Worm (Caenorhabditis elegans) whole organism, young adult: Measurements from ENCODE around the gene mrps-34.
A peak's percentile ranks its signal among the peaks of the same experiment; 100 is the strongest.

Experiments
- B0261.1 ChIP-seq: sonication (generic microtip); optimal IDR thresholded peaks from 2 replicates; lab custom pipeline; 2016; ENCODE audit warnings: mild to moderate bottlenecking, missing genetic modification characterization, moderate library complexity, missing compliant biosample characterization
- C06A6.2 ChIP-seq: fragments of 200-800 bp; sonication (Bioruptor generic); conservative IDR thresholded peaks from 2 replicates; pipeline ENCODE4 v1.3.6; 2022; ENCODE audit warnings: missing genetic modification characterization, missing compliant biosample characterization
- C17E4.6 ChIP-seq: fragments of 200-800 bp; sonication (Bioruptor generic); IDR thresholded peaks from 2 replicates; pipeline ENCODE4 v1.3.6; 2022; ENCODE audit warnings: missing genetic modification reagents, missing genetic modification characterization, missing compliant biosample characterization
- F49E8.2 ChIP-seq: sonication (generic microtip); optimal IDR thresholded peaks from 3 replicates; lab custom pipeline; 2017; ENCODE audit warnings: missing genetic modification characterization, mild to moderate bottlenecking, missing compliant biosample characterization, antibody characterized with exemption, moderate library complexity; ENCODE audit not compliant: insufficient read depth
- K11D2.4 ChIP-seq: fragments of 200-800 bp; sonication (Bioruptor generic); IDR thresholded peaks from 2 replicates; pipeline ENCODE4 v1.3.6; 2022; ENCODE audit warnings: missing genetic modification reagents, missing genetic modification characterization, missing compliant biosample characterization
- T07F8.4 ChIP-seq: sonication (generic microtip); optimal IDR thresholded peaks from 2 replicates; lab custom pipeline; 2016; ENCODE audit warnings: mild to moderate bottlenecking, missing genetic modification characterization, moderate library complexity, missing compliant biosample characterization
- Y53F4B.3 ChIP-seq: fragments of 200-800 bp; sonication (Bioruptor generic); IDR thresholded peaks from 2 replicates; pipeline ENCODE4 v1.3.6; 2022; ENCODE audit warnings: missing genetic modification reagents, missing genetic modification characterization, missing compliant biosample characterization
- Y56A3A.18 ChIP-seq: fragments of 200-800 bp; sonication (Bioruptor generic); IDR thresholded peaks from 2 replicates; pipeline ENCODE4 v1.3.6; 2022; ENCODE audit warnings: missing genetic modification reagents, missing genetic modification characterization, missing compliant biosample characterization
- Y79H2A.3 ChIP-seq: fragments of 200-800 bp; sonication (Bioruptor generic); conservative IDR thresholded peaks from 2 replicates; pipeline ENCODE4 v1.3.6; 2022; ENCODE audit warnings: missing genetic modification reagents, missing genetic modification characterization, missing compliant biosample characterization
- Y95B8A.8 ChIP-seq: fragments of 200-800 bp; sonication (Bioruptor generic); IDR thresholded peaks from 2 replicates; pipeline ENCODE4 v1.3.6; 2022; ENCODE audit warnings: missing genetic modification reagents, missing genetic modification characterization, missing compliant biosample characterization
- ZK185.1 ChIP-seq: sonication (generic microtip); optimal IDR thresholded peaks from 2 replicates; lab custom pipeline; 2016; ENCODE audit warnings: mild to moderate bottlenecking, missing genetic modification characterization, missing compliant biosample characterization; ENCODE audit not compliant: poor library complexity, severe bottlenecking
- aptf-3 ChIP-seq: fragments of 200-800 bp; sonication (Bioruptor generic); IDR thresholded peaks from 2 replicates; pipeline ENCODE4 v1.3.6; 2022; ENCODE audit warnings: missing genetic modification characterization, missing compliant biosample characterization
- atf-7 ChIP-seq: sonication (generic microtip); optimal IDR thresholded peaks from 2 replicates; lab custom pipeline; 2017; ENCODE audit warnings: mild to moderate bottlenecking, missing genetic modification characterization, missing compliant biosample characterization
- athp-1 ChIP-seq: sonication (generic microtip); optimal IDR thresholded peaks from 2 replicates; lab custom pipeline; 2017; ENCODE audit warnings: mild to moderate bottlenecking, missing genetic modification characterization, missing compliant biosample characterization
- attf-6 ChIP-seq: fragments of 200-800 bp; sonication (Bioruptor generic); IDR thresholded peaks from 2 replicates; pipeline ENCODE4 v1.3.6; 2022; ENCODE audit warnings: missing genetic modification reagents, missing genetic modification characterization, missing compliant biosample characterization
- bed-1 ChIP-seq: fragments of 200-800 bp; sonication (Bioruptor generic); IDR thresholded peaks from 2 replicates; pipeline ENCODE4 v1.3.6; 2022; ENCODE audit warnings: missing genetic modification reagents, missing genetic modification characterization, missing compliant biosample characterization
- ccch-3 ChIP-seq: fragments of 200-800 bp; sonication (Bioruptor generic); optimal IDR thresholded peaks from 2 replicates; lab custom pipeline; 2018; ENCODE audit warnings: mild to moderate bottlenecking, missing genetic modification characterization, missing compliant biosample characterization
- cebp-1 ChIP-seq, 2 experiments: fragments of 200-800 bp in 1 of 2; sonication (Bioruptor generic) in 1 of 2; sonication (generic microtip) in 1 of 2; IDR thresholded peaks in 1 of 2; optimal IDR thresholded peaks in 1 of 2; 2 replicates each; pipeline versions ENCODE4 v1.3.6 to Lab custom; 2017 to 2022; ENCODE audit warnings: missing compliant biosample characterization in 2 of 2, missing genetic modification characterization in 2 of 2, mild to moderate bottlenecking in 1 of 2, missing genetic modification reagents in 1 of 2, moderate library complexity in 1 of 2
- cebp-2 ChIP-seq: fragments of 200-800 bp; sonication (Bioruptor generic); IDR thresholded peaks from 2 replicates; pipeline ENCODE4 v1.3.6; 2022; ENCODE audit warnings: missing genetic modification characterization, missing compliant biosample characterization
- ceh-27 ChIP-seq: fragments of 200-800 bp; sonication (Bioruptor generic); optimal IDR thresholded peaks from 2 replicates; lab custom pipeline; 2018; ENCODE audit warnings: mild to moderate bottlenecking, missing genetic modification characterization, moderate library complexity, missing compliant biosample characterization
- chd-7 ChIP-seq: sonication (generic microtip); optimal IDR thresholded peaks from 2 replicates; lab custom pipeline; 2016; ENCODE audit warnings: mild to moderate bottlenecking, missing genetic modification characterization, moderate library complexity, missing compliant biosample characterization
- die-1 ChIP-seq: sonication (generic microtip); optimal IDR thresholded peaks from 2 replicates; lab custom pipeline; 2016; ENCODE audit warnings: missing genotype, mild to moderate bottlenecking, missing genetic modification characterization, missing compliant biosample characterization
- dox-1 ChIP-seq: fragments of 200-800 bp; sonication (Bioruptor generic); IDR thresholded peaks from 2 replicates; pipeline ENCODE4 v1.3.6; 2022; ENCODE audit warnings: missing genetic modification reagents, missing genetic modification characterization, missing compliant biosample characterization
- dpl-1 ChIP-seq: fragments of 150-350 bp; optimal IDR thresholded peaks from 2 replicates; lab custom pipeline; 2014; ENCODE audit warnings: missing biosample characterization, missing genetic modification reagents, missing genetic modification characterization
- egl-44 ChIP-seq: fragments of 200-800 bp; sonication (Bioruptor generic); IDR thresholded peaks from 2 replicates; pipeline ENCODE4 v1.3.6; 2022; ENCODE audit warnings: missing genetic modification reagents, missing genetic modification characterization, missing compliant biosample characterization
- egrh-3 ChIP-seq: fragments of 200-800 bp; sonication (Bioruptor generic); IDR thresholded peaks from 2 replicates; pipeline ENCODE4 v1.3.6; 2022; ENCODE audit warnings: missing genetic modification reagents, missing genetic modification characterization, missing compliant biosample characterization
- ets-4 ChIP-seq: fragments of 200-800 bp; sonication (Bioruptor generic); optimal IDR thresholded peaks from 2 replicates; lab custom pipeline; 2018; ENCODE audit warnings: mild to moderate bottlenecking, missing genetic modification characterization, missing compliant biosample characterization
- him-1 ChIP-seq: sonication (generic microtip); optimal IDR thresholded peaks from 2 replicates; lab custom pipeline; 2016; ENCODE audit warnings: missing genotype, missing genetic modification reagents, missing genetic modification characterization, missing compliant biosample characterization
- hmg-1.2 ChIP-seq: fragments of 200-800 bp; sonication (Bioruptor generic); IDR thresholded peaks from 2 replicates; pipeline ENCODE4 v1.3.6; 2022; ENCODE audit warnings: missing genetic modification reagents, missing genetic modification characterization, missing compliant biosample characterization
- hmg-20 ChIP-seq: fragments of 200-800 bp; sonication (Bioruptor generic); IDR thresholded peaks from 2 replicates; pipeline ENCODE4 v1.3.6; 2022; ENCODE audit warnings: missing genetic modification reagents, missing genetic modification characterization, missing compliant biosample characterization
- lin-35 ChIP-seq, 3 experiments: fragments of 150-350 bp in 2 of 3; sonication (generic microtip) in 1 of 3; optimal IDR thresholded peaks; 2 replicates each; lab custom pipeline; 2014 to 2018; ENCODE audit warnings: missing biosample characterization in 3 of 3, missing genetic modification characterization in 3 of 3, missing genetic modification reagents in 3 of 3
- lsy-27 ChIP-seq: sonication (generic microtip); optimal IDR thresholded peaks from 2 replicates; lab custom pipeline; 2017; ENCODE audit warnings: missing genetic modification characterization, mild to moderate bottlenecking, missing compliant biosample characterization, antibody characterized with exemption, missing genotype, borderline replicate concordance; ENCODE audit not compliant: insufficient read depth
- madf-10 ChIP-seq: sonication (generic microtip); optimal IDR thresholded peaks from 2 replicates; lab custom pipeline; 2016; ENCODE audit warnings: mild to moderate bottlenecking, missing genetic modification characterization, missing compliant biosample characterization
- madf-8 ChIP-seq: fragments of 200-800 bp; sonication (Bioruptor generic); conservative IDR thresholded peaks from 2 replicates; pipeline ENCODE4 v1.3.6; 2022; ENCODE audit warnings: missing genetic modification reagents, missing genetic modification characterization, missing compliant biosample characterization
- mes-4 ChIP-seq: sonication (generic microtip); optimal IDR thresholded peaks from 2 replicates; lab custom pipeline; 2016; ENCODE audit warnings: missing genotype, missing genetic modification characterization, missing compliant biosample characterization
- mxl-1 ChIP-seq: sonication (generic microtip); optimal IDR thresholded peaks from 2 replicates; lab custom pipeline; 2016; ENCODE audit warnings: missing genetic modification characterization, missing compliant biosample characterization
- nfya-1 ChIP-seq: sonication (generic microtip); optimal IDR thresholded peaks from 2 replicates; lab custom pipeline; 2017; ENCODE audit warnings: antibody characterized with exemption, missing compliant biosample characterization, missing genetic modification characterization, borderline replicate concordance; ENCODE audit not compliant: insufficient read depth
- nfyb-1 ChIP-seq: fragments of 200-800 bp; sonication (Bioruptor generic); IDR thresholded peaks from 2 replicates; pipeline ENCODE4 v1.3.6; 2022; ENCODE audit warnings: missing genetic modification reagents, missing genetic modification characterization, missing compliant biosample characterization
- nhr-120 ChIP-seq: fragments of 200-800 bp; sonication (Bioruptor generic); IDR thresholded peaks from 2 replicates; pipeline ENCODE4 v1.3.6; 2022; ENCODE audit warnings: missing genetic modification characterization, missing compliant biosample characterization
- nhr-179 ChIP-seq: sonication (generic microtip); optimal IDR thresholded peaks from 2 replicates; lab custom pipeline; 2016; ENCODE audit warnings: mild to moderate bottlenecking, missing genetic modification characterization, missing compliant biosample characterization
- nhr-80 ChIP-seq: sonication (generic microtip); optimal IDR thresholded peaks from 2 replicates; lab custom pipeline; 2016; ENCODE audit warnings: missing genetic modification characterization, missing compliant biosample characterization
- repo-1 ChIP-seq: sonication (generic microtip); optimal IDR thresholded peaks from 2 replicates; lab custom pipeline; 2017; ENCODE audit warnings: mild to moderate bottlenecking, missing genetic modification characterization, missing compliant biosample characterization
- sea-2 ChIP-seq: fragments of 200-800 bp; sonication (Bioruptor generic); IDR thresholded peaks from 2 replicates; pipeline ENCODE4 v1.3.6; 2022; ENCODE audit warnings: missing genetic modification characterization, missing compliant biosample characterization
- snpc-1.1 ChIP-seq: sonication (generic microtip); optimal IDR thresholded peaks from 2 replicates; lab custom pipeline; 2017; ENCODE audit warnings: missing genetic modification characterization, mild to moderate bottlenecking, missing compliant biosample characterization, antibody characterized with exemption, moderate library complexity, missing genotype, missing genetic modification reagents; ENCODE audit not compliant: insufficient read depth
- tbp1 ChIP-seq: fragments of 200-800 bp; sonication (Bioruptor generic); optimal IDR thresholded peaks from 2 replicates; lab custom pipeline; 2018; ENCODE audit warnings: mild to moderate bottlenecking, missing genetic modification characterization, missing compliant biosample characterization
- unc-130 ChIP-seq: sonication (generic microtip); optimal IDR thresholded peaks from 2 replicates; lab custom pipeline; 2016; ENCODE audit warnings: missing genetic modification reagents, missing genetic modification characterization, missing compliant biosample characterization
- ztf-25 ChIP-seq: fragments of 200-800 bp; sonication (Bioruptor generic); IDR thresholded peaks from 2 replicates; pipeline ENCODE4 v1.3.6; 2022; ENCODE audit warnings: missing genetic modification reagents, missing genetic modification characterization, missing compliant biosample characterization
- ztf-28 ChIP-seq: fragments of 200-800 bp; sonication (Bioruptor generic); IDR thresholded peaks from 2 replicates; pipeline ENCODE4 v1.3.6; 2022; ENCODE audit warnings: missing genetic modification reagents, missing genetic modification characterization, missing compliant biosample characterization

The mrps-34 gene

DNA sequence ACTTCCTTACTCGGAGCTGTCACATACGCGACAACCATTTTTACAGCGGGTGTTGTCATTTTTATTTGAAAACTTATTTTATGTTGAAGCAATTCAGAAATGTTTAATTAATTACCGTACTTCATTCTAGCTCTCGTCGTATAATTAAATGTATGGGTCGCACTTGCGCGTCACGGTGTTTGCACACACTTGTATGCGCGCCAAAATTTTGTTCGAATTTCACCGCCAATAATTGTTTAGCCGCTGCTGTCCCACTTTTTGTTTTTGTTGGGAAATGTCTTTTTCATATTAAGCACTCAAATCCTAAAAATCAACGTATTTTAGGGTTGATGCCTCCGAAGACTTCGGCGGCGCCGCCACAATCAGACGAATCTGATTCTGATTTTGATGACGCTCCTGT, 44.9 kb upstream of the mrps-34 start, which contains the start of the genes F35G12.7 and smc-4 (continued):
- peak; percentile 27 for TF ChIP-seq ceh-27 (GFP tag; lab: Kevin White, UChicago)
- no peak for TF ChIP-seq cebp-2 (GFP tag; lab: Robert Waterston, UW)
- no peak for TF ChIP-seq egl-44 (GFP tag; lab: Robert Waterston, UW)
- TF ChIP-seq cebp-1 (GFP tag; IDR thresholded peaks at IDR 0.05; lab: Robert Waterston, UW), result no peak
- peak; percentile 26 for TF ChIP-seq cebp-1 (tag; optimal IDR thresholded peaks at IDR 0.05; lab: Kevin White, UChicago)
- no peak for TF ChIP-seq aptf-3 (GFP tag; lab: Robert Waterston, UW)
- no peak for TF ChIP-seq madf-10 (tag; lab: Kevin White, UChicago)
- no peak for TF ChIP-seq ZK185.1
- TF ChIP-seq Y79H2A.3 (GFP tag; lab: Robert Waterston, UW), result no peak
- TF ChIP-seq C17E4.6 (GFP tag; lab: Robert Waterston, UW), result peak; percentile 51; the same call in 1 of the 2 replicates
- no peak for TF ChIP-seq repo-1 (tag; lab: Kevin White, UChicago)
- no peak for TF ChIP-seq T07F8.4 (tag; lab: Kevin White, UChicago)
- no peak for TF ChIP-seq ccch-3 (GFP tag; lab: Kevin White, UChicago)
- peak; percentile 47 for TF ChIP-seq him-1 (tag; lab: Kevin White, UChicago)
- TF ChIP-seq Y95B8A.8 (GFP tag; lab: Robert Waterston, UW), result no peak
- TF ChIP-seq F49E8.2 (tag; lab: Kevin White, UChicago), result no peak
- peak; percentile 66 for TF ChIP-seq dox-1
- TF ChIP-seq attf-6, result no peak
- peak; percentile 67 for TF ChIP-seq nfyb-1 (GFP tag; lab: Robert Waterston, UW)
- TF ChIP-seq K11D2.4, result no peak
- no peak for TF ChIP-seq bed-1 (GFP tag; lab: Robert Waterston, UW)
- peak in 1 of 3 experiments; percentile 62 for TF ChIP-seq lin-35 (GFP tag; optimal IDR thresholded peaks at IDR 0.05; lab: Kevin White, UChicago)
- no peak for TF ChIP-seq egrh-3 (GFP tag; lab: Robert Waterston, UW)
- no peak for TF ChIP-seq Y53F4B.3 (GFP tag; lab: Robert Waterston, UW)
- no peak for TF ChIP-seq unc-130 (GFP tag; lab: Kevin White, UChicago)
- no peak for TF ChIP-seq nfya-1 (tag; lab: Kevin White, UChicago)
- TF ChIP-seq lsy-27 (tag; lab: Kevin White, UChicago), result no peak
- TF ChIP-seq atf-7 (tag; lab: Kevin White, UChicago), result no peak
- TF ChIP-seq ets-4 (GFP tag; lab: Kevin White, UChicago), result no peak
- peak; percentile 21 for TF ChIP-seq snpc-1.1
- no peak for TF ChIP-seq Y56A3A.18 (GFP tag; lab: Robert Waterston, UW)
- TF ChIP-seq nhr-179 (tag; lab: Kevin White, UChicago), result no peak
- TF ChIP-seq madf-8 (GFP tag; lab: Robert Waterston, UW), result peak; percentile 88
- no peak for TF ChIP-seq sea-2 (GFP tag; lab: Robert Waterston, UW)
- no peak for TF ChIP-seq nhr-120
- no peak for TF ChIP-seq C06A6.2 (GFP tag; lab: Robert Waterston, UW)
- peak; percentile 47; the same call in 1 of the 2 replicates for TF ChIP-seq hmg-1.2
- no peak for TF ChIP-seq nhr-80 (tag; lab: Kevin White, UChicago)
- TF ChIP-seq ztf-28 (GFP tag; lab: Robert Waterston, UW), result no peak
- TF ChIP-seq chd-7 (tag; lab: Kevin White, UChicago), result no peak
- 0 out of 2 replicates have a peak, but pooled peaks have one; percentile 28 for TF ChIP-seq ztf-25
- TF ChIP-seq tbp1 (GFP tag; lab: Kevin White, UChicago), result peak; percentile 30
- no peak for TF ChIP-seq mxl-1 (tag; lab: Kevin White, UChicago)
- TF ChIP-seq hmg-20 (GFP tag; lab: Robert Waterston, UW), result no peak
- TF ChIP-seq mes-4 (tag; lab: Kevin White, UChicago), result no peak
- TF ChIP-seq dpl-1, result peak; percentile 87
- peak; percentile 24 for TF ChIP-seq die-1 (tag; lab: Kevin White, UChicago)
- TF ChIP-seq athp-1 (tag; lab: Kevin White, UChicago), result no peak
- no peak for TF ChIP-seq B0261.1 (tag; lab: Kevin White, UChicago)
